Worm (Caenorhabditis elegans) whole organism, L3 larva: ENCODE measurements around the gene H05C05.1.
A peak's percentile ranks its signal among the peaks of the same experiment; 100 is the strongest.

Source experiments
- aly-2 ChIP-seq: fragments of 150-350 bp; optimal IDR thresholded peaks from 2 replicates; lab custom pipeline; 2014; ENCODE audit warnings: missing biosample characterization, missing genetic modification characterization
- ama-1 ChIP-seq: fragments of 150-350 bp; optimal IDR thresholded peaks from 2 replicates; lab custom pipeline; 2018
- ceh-16 ChIP-seq: sonication (generic microtip); optimal IDR thresholded peaks from 2 replicates; lab custom pipeline; 2017; ENCODE audit warnings: missing biosample characterization, missing genetic modification characterization
- ceh-82 ChIP-seq: fragments of 150-350 bp; optimal IDR thresholded peaks from 2 replicates; lab custom pipeline; 2014; ENCODE audit warnings: missing biosample characterization, missing genetic modification characterization
- ceh-9 ChIP-seq: sonication (generic microtip); optimal IDR thresholded peaks from 2 replicates; lab custom pipeline; 2018; ENCODE audit warnings: missing biosample characterization, missing genetic modification characterization
- egl-27 ChIP-seq: sonication (generic microtip); optimal IDR thresholded peaks from 4 replicates; lab custom pipeline; 2017; ENCODE audit warnings: missing biosample characterization, missing genetic modification reagents, missing genetic modification characterization
- egl-5 ChIP-seq: fragments of 150-350 bp; optimal IDR thresholded peaks from 2 replicates; lab custom pipeline; 2017; ENCODE audit warnings: missing biosample characterization, missing genetic modification reagents, missing genetic modification characterization, inconsistent platforms
- elt-1 ChIP-seq: fragments of 150-350 bp; optimal IDR thresholded peaks from 2 replicates; lab custom pipeline; 2014; ENCODE audit warnings: missing biosample characterization, missing genetic modification characterization
- elt-2 ChIP-seq: sonication (generic microtip); optimal IDR thresholded peaks from 2 replicates; lab custom pipeline; 2016; ENCODE audit warnings: missing genetic modification reagents, mild to moderate bottlenecking, missing genetic modification characterization, missing compliant biosample characterization
- eor-1 ChIP-seq, 2 experiments: fragments of 150-350 bp; optimal IDR thresholded peaks; 2 replicates each; lab custom pipeline; 2014 to 2018; ENCODE audit warnings: missing biosample characterization in 2 of 2, missing genetic modification characterization in 2 of 2
- fkh-10 ChIP-seq: sonication (generic microtip); optimal IDR thresholded peaks from 2 replicates; lab custom pipeline; 2017; ENCODE audit warnings: missing biosample characterization, missing genetic modification reagents, missing genetic modification characterization
- fkh-2 ChIP-seq: fragments of 150-350 bp; optimal IDR thresholded peaks from 2 replicates; lab custom pipeline; 2014; ENCODE audit warnings: missing biosample characterization, missing genetic modification reagents, missing genetic modification characterization
- fos-1 ChIP-seq: fragments of 150-350 bp; optimal IDR thresholded peaks from 2 replicates; lab custom pipeline; 2014; ENCODE audit warnings: missing biosample characterization, missing genetic modification characterization
- hmg-11 ChIP-seq: sonication (generic microtip); optimal IDR thresholded peaks from 2 replicates; lab custom pipeline; 2016; ENCODE audit warnings: missing genetic modification characterization, missing compliant biosample characterization
- jun-1 ChIP-seq: fragments of 150-350 bp; optimal IDR thresholded peaks from 2 replicates; lab custom pipeline; 2014; ENCODE audit warnings: missing biosample characterization, missing genetic modification reagents, missing genetic modification characterization
- lin-39 ChIP-seq: fragments of 150-350 bp; optimal IDR thresholded peaks from 2 replicates; lab custom pipeline; 2018; ENCODE audit warnings: missing biosample characterization, missing genetic modification reagents, missing genetic modification characterization
- lsy-12 ChIP-seq: sonication (generic microtip); optimal IDR thresholded peaks from 2 replicates; lab custom pipeline; 2016; ENCODE audit warnings: mild to moderate bottlenecking, missing genetic modification characterization, missing compliant biosample characterization
- mml-1 ChIP-seq: fragments of 150-350 bp; sonication (generic microtip); optimal IDR thresholded peaks from 3 replicates; lab custom pipeline; 2014; ENCODE audit warnings: missing biosample characterization, missing genetic modification characterization
- nfya-1 ChIP-seq: sonication (generic microtip); optimal IDR thresholded peaks from 2 replicates; lab custom pipeline; 2017; ENCODE audit warnings: missing genetic modification characterization, mild to moderate bottlenecking, missing compliant biosample characterization, antibody characterized with exemption, moderate library complexity; ENCODE audit not compliant: insufficient read depth
- nhr-11 ChIP-seq: fragments of 150-350 bp; optimal IDR thresholded peaks from 2 replicates; lab custom pipeline; 2014; ENCODE audit warnings: missing biosample characterization, missing genetic modification characterization
- nhr-23 ChIP-seq: fragments of 150-350 bp; optimal IDR thresholded peaks from 2 replicates; lab custom pipeline; 2014; ENCODE audit warnings: missing biosample characterization, missing genetic modification reagents, missing genetic modification characterization
- nhr-237 ChIP-seq: fragments of 150-350 bp; optimal IDR thresholded peaks from 2 replicates; lab custom pipeline; 2014; ENCODE audit warnings: missing biosample characterization, missing genetic modification characterization
- nhr-25 ChIP-seq: sonication (generic microtip); optimal IDR thresholded peaks from 2 replicates; lab custom pipeline; 2017; ENCODE audit warnings: missing biosample characterization, missing genetic modification characterization
- nhr-28 ChIP-seq: fragments of 150-350 bp; optimal IDR thresholded peaks from 2 replicates; lab custom pipeline; 2014; ENCODE audit warnings: missing biosample characterization, missing genetic modification characterization
- nhr-43 ChIP-seq: sonication (generic microtip); optimal IDR thresholded peaks from 2 replicates; lab custom pipeline; 2016; ENCODE audit warnings: mild to moderate bottlenecking, missing genetic modification characterization, missing compliant biosample characterization; ENCODE audit not compliant: poor library complexity, severe bottlenecking
- nhr-67 ChIP-seq: fragments of 150-350 bp; optimal IDR thresholded peaks from 2 replicates; lab custom pipeline; 2014; ENCODE audit warnings: missing biosample characterization, missing genetic modification characterization
- nhr-77 ChIP-seq: fragments of 150-350 bp; optimal IDR thresholded peaks from 2 replicates; lab custom pipeline; 2014; ENCODE audit warnings: missing biosample characterization, missing genetic modification characterization
- pha-4 ChIP-seq: fragments of 150-350 bp; optimal IDR thresholded peaks from 2 replicates; lab custom pipeline; 2014; ENCODE audit warnings: missing biosample characterization, missing genetic modification reagents, missing genetic modification characterization
- pqm-1 ChIP-seq: fragments of 150-350 bp; optimal IDR thresholded peaks from 2 replicates; lab custom pipeline; 2017; ENCODE audit warnings: missing biosample characterization, missing genetic modification characterization, inconsistent platforms
- sea-2 ChIP-seq: fragments of 150-350 bp; sonication (generic microtip); optimal IDR thresholded peaks from 4 replicates; lab custom pipeline; 2014; ENCODE audit warnings: missing biosample characterization, missing genetic modification reagents, missing genetic modification characterization
- skn-1 ChIP-seq: fragments of 150-350 bp; optimal IDR thresholded peaks from 2 replicates; lab custom pipeline; 2014; ENCODE audit warnings: missing biosample characterization, missing genetic modification characterization
- snpc-4 ChIP-seq: fragments of 150-350 bp; optimal IDR thresholded peaks from 2 replicates; lab custom pipeline; 2014; ENCODE audit warnings: missing biosample characterization, missing genetic modification characterization
- tbx-2 ChIP-seq: sonication (generic microtip); optimal IDR thresholded peaks from 2 replicates; lab custom pipeline; 2016; ENCODE audit warnings: mild to moderate bottlenecking, missing genetic modification characterization, missing compliant biosample characterization
- unc-39 ChIP-seq: sonication (generic microtip); optimal IDR thresholded peaks from 4 replicates; lab custom pipeline; 2017; ENCODE audit warnings: missing biosample characterization, missing genetic modification characterization
- unc-62 ChIP-seq: fragments of 150-350 bp; sonication (generic microtip); optimal IDR thresholded peaks from 4 replicates; lab custom pipeline; 2014; ENCODE audit warnings: missing biosample characterization, missing genetic modification reagents, missing genetic modification characterization

H05C05.1 gene

DNA sequence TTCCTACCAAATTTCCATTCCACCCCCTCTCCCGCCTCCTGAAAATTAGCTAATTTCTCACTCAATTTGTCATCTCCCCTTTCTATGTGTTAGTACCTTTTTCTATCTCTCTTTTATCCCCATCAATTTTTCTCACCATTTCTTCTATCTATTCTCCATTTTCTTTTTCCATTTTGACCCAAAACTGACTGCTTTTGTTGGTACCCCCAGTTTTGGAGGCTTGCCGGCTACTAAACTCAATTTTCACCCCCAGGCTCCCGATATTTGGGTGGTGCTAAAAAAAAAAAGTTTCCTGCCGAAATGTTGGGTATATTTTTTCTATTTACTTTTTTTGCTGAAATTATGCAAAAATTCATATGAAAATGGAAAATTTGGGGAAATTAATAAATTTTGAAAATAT, 39.1 kb upstream of the H05C05.1 start:
- TF ChIP-seq nhr-77 (tag; lab: Kevin White, UChicago) (no peak), hmg-11 (tag; lab: Kevin White, UChicago) (peak; percentile 3), eor-1 (tag; optimal IDR thresholded peaks at IDR 0.05; lab: Kevin White, UChicago) (no peak)

- peak; percentile 19 for TF ChIP-seq nhr-25 (tag; lab: Kevin White, UChicago)
- TF ChIP-seq unc-62 (GFP tag; lab: Kevin White, UChicago), result no peak
- TF ChIP-seq, all 47 proteins: peak for 1
Observed at ce11 chrIII:2908859-2909258, 38.1 kb upstream of the H05C05.1 start.

DNA sequence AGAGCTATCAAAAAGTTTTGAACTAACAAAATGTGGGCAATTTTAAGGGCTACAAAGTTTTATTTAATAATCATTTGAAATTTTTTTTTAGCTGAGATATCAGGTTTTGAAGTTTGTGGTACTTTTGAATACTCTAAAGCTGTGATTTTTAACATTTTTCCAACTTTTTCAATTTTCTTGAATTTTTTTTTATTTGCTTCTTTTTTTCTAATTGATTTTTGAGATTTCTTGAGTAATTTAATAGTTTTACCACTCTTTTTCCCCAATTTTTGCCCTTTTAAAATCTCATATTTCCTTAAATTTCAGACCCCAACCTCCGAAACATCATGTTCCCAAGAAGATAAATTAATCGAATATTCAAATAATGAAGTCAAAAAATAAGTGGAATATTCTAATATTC, 36.3 kb upstream of the H05C05.1 start, which contains the start of gene cdh-1:
Gene cdh-1, plus strand, starts transcription at position 301 of the 400 bp plus-strand sequence.
- TF ChIP-seq elt-1 (tag; lab: Kevin White, UChicago), result no peak

DNA sequence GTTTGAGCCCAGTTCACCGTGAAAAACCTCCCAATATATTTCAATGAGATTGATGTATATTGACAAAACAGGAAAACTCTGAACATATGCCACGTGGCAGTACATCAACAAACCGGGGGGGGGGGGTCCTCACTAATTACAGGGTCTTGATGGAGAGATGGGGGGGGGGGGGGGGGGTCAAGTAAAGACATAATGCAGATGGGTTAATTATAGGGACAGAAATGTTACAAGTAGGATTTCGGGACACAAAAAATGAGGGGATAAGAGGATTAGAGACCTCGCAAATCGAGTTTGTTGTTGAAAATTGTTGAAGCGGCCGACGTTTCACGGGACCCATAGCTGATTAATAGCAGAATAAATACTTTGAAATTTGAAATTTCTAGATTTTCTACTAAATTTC, 34.0 kb upstream of the H05C05.1 start:
- TF ChIP-seq nhr-23 (tag; lab: Kevin White, UChicago) (no peak), ama-1 (no peak), aly-2 (tag; lab: Kevin White, UChicago) (no peak), pha-4 (tag; lab: Kevin White, UChicago) (no peak), sea-2 (GFP tag; lab: Kevin White, UChicago) (no peak), skn-1 (tag; lab: Kevin White, UChicago) (no peak), ceh-9 (tag; lab: Kevin White, UChicago) (no peak)

ce11 chrIII:2914029-2914428, 32.9 kb upstream of the H05C05.1 start:
- TF ChIP-seq nfya-1 (peak; percentile 29), nhr-11 (tag; lab: Kevin White, UChicago) (no peak), fkh-10 (GFP tag; lab: Kevin White, UChicago) (peak; percentile 72)

DNA sequence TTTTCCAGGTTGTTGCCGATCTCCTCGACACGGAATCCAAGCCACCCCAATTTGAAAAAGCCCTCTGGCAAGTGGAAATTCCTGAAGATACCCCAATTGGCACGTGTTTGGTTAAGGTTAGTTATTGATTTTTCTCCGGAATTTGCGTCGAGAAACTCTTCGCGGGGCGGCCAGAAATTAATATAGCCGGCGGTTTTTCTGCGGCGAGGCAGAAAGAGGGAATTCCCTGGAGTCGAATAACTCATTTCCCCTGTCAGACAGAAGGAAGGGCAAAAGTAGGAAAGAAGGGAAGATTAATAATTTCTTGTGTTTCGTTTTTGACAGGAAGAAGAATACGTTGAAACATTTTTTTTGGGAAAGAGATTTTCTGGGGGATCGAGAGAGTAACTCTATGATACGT, 28.3 kb upstream of the H05C05.1 start:
- TF ChIP-seq nhr-67 (tag; lab: Kevin White, UChicago) (no peak), unc-39 (tag; lab: Kevin White, UChicago) (no peak), fos-1 (tag; lab: Kevin White, UChicago) (no peak), nhr-28 (tag; lab: Kevin White, UChicago) (no peak), aly-2 (tag; lab: Kevin White, UChicago) (no peak), ceh-82 (no peak), mml-1 (tag; lab: Kevin White, UChicago) (no peak), pqm-1 (no peak), skn-1 (tag; lab: Kevin White, UChicago) (no peak), fkh-2 (tag; lab: Kevin White, UChicago) (no peak), nhr-43 (tag; lab: Kevin White, UChicago) (no peak), fkh-10 (GFP tag; lab: Kevin White, UChicago) (no peak), egl-27 (tag; lab: Kevin White, UChicago) (no peak), ceh-9 (tag; lab: Kevin White, UChicago) (no peak), nfya-1 (no peak), jun-1 (tag; lab: Kevin White, UChicago) (no peak), pha-4 (tag; lab: Kevin White, UChicago) (no peak), snpc-4 (tag; lab: Kevin White, UChicago) (no peak), sea-2 (GFP tag; lab: Kevin White, UChicago) (no peak)

DNA sequence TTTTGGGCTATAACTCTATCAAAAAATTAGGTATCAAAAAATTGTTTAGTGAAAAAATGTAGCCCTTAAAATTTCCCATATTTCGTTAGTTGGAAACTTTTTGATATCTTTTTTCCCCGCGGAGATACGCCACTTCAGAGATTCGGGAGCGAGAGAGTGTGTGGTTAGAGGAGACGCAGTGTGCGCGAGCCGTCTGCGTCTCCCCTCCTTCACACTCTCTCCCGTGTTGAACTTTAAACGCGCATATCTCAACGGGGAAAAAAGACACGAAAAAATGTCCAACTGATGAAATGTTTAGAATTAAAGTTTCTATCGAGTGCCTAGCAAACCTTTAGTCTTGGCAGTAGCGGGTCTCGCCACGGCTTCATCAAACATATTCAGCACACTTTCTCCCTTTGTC, 26.6 kb upstream of the H05C05.1 start:
- TF ChIP-seq elt-2 (tag; lab: Kevin White, UChicago) (no peak), unc-39 (tag; lab: Kevin White, UChicago) (no peak), lin-39 (tag; lab: Kevin White, UChicago) (no peak), nhr-11 (tag; lab: Kevin White, UChicago) (no peak), fos-1 (tag; lab: Kevin White, UChicago) (no peak), ceh-16 (no peak), unc-62 (GFP tag; lab: Kevin White, UChicago) (no peak), tbx-2 (tag; lab: Kevin White, UChicago) (no peak), eor-1 (tag; optimal IDR thresholded peaks at IDR 0.05; lab: Kevin White, UChicago) (no peak), nfya-1 (no peak), egl-5 (tag; lab: Kevin White, UChicago) (no peak), jun-1 (tag; lab: Kevin White, UChicago) (no peak), nhr-25 (tag; lab: Kevin White, UChicago) (no peak), lsy-12 (tag; lab: Kevin White, UChicago) (no peak), nhr-23 (tag; lab: Kevin White, UChicago) (no peak), ama-1 (no peak), nhr-237 (tag; lab: Kevin White, UChicago) (no peak), nhr-67 (tag; lab: Kevin White, UChicago) (no peak), ceh-9 (tag; lab: Kevin White, UChicago) (no peak)
